Fruit fly (Drosophila melanogaster) whole organism, prepupa: Measurements from ENCODE around the gene AOX1.

Experiments used
- CG15336 ChIP-seq: fragments of 200-800 bp; sonication (Bioruptor generic); IDR thresholded peaks from 2 replicates; pipeline ENCODE4 v1.3.6; 2022; ENCODE audit warnings: missing biosample characterization, missing genetic modification characterization
- CG16779 ChIP-seq: fragments of 200-800 bp; sonication (Bioruptor generic); optimal IDR thresholded peaks from 3 replicates; lab custom pipeline; 2017; ENCODE audit warnings: missing biosample characterization, mild to moderate bottlenecking, missing genetic modification characterization
- CG31627 ChIP-seq: fragments of 200-800 bp; sonication (Bioruptor generic); optimal IDR thresholded peaks from 3 replicates; lab custom pipeline; 2016; ENCODE audit warnings: missing biosample characterization, missing genetic modification characterization
- CG8632 ChIP-seq: fragments of 200-800 bp; sonication (Bioruptor generic); optimal IDR thresholded peaks from 3 replicates; lab custom pipeline; 2016; ENCODE audit warnings: missing biosample characterization, missing genetic modification characterization
- Eip75B ChIP-seq: fragments of 200-800 bp; sonication (Bioruptor generic); optimal IDR thresholded peaks from 3 replicates; lab custom pipeline; 2016; ENCODE audit warnings: missing biosample characterization, missing genetic modification characterization
- Hr38 ChIP-seq: sonication (Bioruptor generic); optimal IDR thresholded peaks from 2 replicates; lab custom pipeline; 2016; ENCODE audit warnings: missing biosample characterization, missing genetic modification characterization
- Sox15 ChIP-seq: fragments of 200-800 bp; sonication (Bioruptor generic); optimal IDR thresholded peaks from 3 replicates; lab custom pipeline; 2016; ENCODE audit warnings: missing biosample characterization, missing genetic modification characterization
- fd59A ChIP-seq: fragments of 200-800 bp; sonication (Bioruptor generic); optimal IDR thresholded peaks from 2 replicates; lab custom pipeline; 2017; ENCODE audit warnings: missing biosample characterization, mild to moderate bottlenecking, missing genetic modification characterization, missing genetic modification reagents
- lz ChIP-seq: fragments of 200-800 bp; sonication (Bioruptor generic); optimal IDR thresholded peaks from 3 replicates; lab custom pipeline; 2016; ENCODE audit warnings: missing biosample characterization, missing genetic modification characterization
- spab ChIP-seq: fragments of 200-800 bp; sonication (Bioruptor generic); optimal IDR thresholded peaks from 2 replicates; lab custom pipeline; 2017; ENCODE audit warnings: missing biosample characterization, mild to moderate bottlenecking, missing genetic modification characterization, missing genetic modification reagents
- topi ChIP-seq: fragments of 200-800 bp; sonication (Bioruptor generic); optimal IDR thresholded peaks from 3 replicates; lab custom pipeline; 2016; ENCODE audit warnings: missing biosample characterization, missing genetic modification characterization

DNA sequence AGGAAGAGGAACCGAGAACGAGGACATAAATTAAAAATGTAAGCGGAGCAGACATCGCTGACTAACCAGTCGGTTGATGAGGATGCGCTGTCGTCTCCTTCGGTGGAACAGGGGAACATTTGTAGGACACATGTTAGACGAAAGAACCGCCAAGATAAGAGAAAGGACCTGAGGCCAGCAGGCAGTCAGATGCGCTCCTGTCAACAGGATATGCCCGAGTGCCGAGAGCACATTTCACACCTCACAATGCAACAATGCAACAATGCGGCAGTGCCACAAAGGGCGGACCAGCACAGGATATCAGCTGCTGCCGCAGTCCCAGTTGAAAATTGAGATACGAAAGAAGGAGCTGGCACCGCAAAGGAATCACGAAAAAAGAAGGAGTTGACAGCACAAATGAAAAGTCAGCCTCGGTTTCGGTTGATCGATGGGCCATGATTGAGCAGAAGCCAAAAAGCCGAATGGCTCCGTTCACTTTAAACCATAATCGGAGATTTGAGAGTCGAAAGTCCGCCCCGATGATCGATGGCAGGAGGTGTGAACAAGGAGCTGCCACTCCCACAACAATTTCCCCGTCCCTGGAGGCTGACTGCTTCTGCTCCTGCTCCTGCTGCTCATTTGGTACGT lies 47.5 kb upstream of the AOX1 start:
- TF ChIP-seq CG31627 (GFP tag; lab: Kevin White, UChicago) = no peak
- TF ChIP-seq Hr38 (GFP tag; lab: Kevin White, UChicago) = no peak
- TF ChIP-seq CG16779 = no peak
- no peak for TF ChIP-seq Eip75B
- TF ChIP-seq topi (GFP tag; lab: Kevin White, UChicago) = no peak
- TF ChIP-seq spab = no peak
- no peak for TF ChIP-seq Sox15
- TF ChIP-seq CG15336 (GFP tag; lab: Robert Waterston, UW) = no peak
- no peak for TF ChIP-seq CG8632
- TF ChIP-seq lz (GFP tag; lab: Kevin White, UChicago) = no peak
- TF ChIP-seq fd59A = no peak
